Worm (Caenorhabditis elegans) whole organism, L3 larva: ENCODE results near the gene F13A2.1.

Experiments used
- elt-3 ChIP-seq, 3 experiments: fragments of 150-350 bp in 1 of 3; sonication (generic microtip) in 2 of 3; optimal IDR thresholded peaks; 2 replicates in 2 of 3; 4 replicates in 1 of 3; lab custom pipeline; 2014 to 2017; ENCODE audit warnings: missing biosample characterization in 3 of 3, missing genetic modification characterization in 3 of 3
- mml-1 ChIP-seq: fragments of 150-350 bp; sonication (generic microtip); optimal IDR thresholded peaks from 3 replicates; lab custom pipeline; 2014; ENCODE audit warnings: missing biosample characterization, missing genetic modification characterization
- nhr-76 ChIP-seq: fragments of 150-350 bp; sonication (generic microtip); optimal IDR thresholded peaks from 5 replicates; lab custom pipeline; 2014; ENCODE audit warnings: missing biosample characterization, missing genetic modification characterization
- unc-62 ChIP-seq: fragments of 150-350 bp; sonication (generic microtip); optimal IDR thresholded peaks from 4 replicates; lab custom pipeline; 2014; ENCODE audit warnings: missing biosample characterization, missing genetic modification reagents, missing genetic modification characterization
- ztf-11 ChIP-seq: fragments of 150-350 bp; optimal IDR thresholded peaks from 2 replicates; lab custom pipeline; 2014; ENCODE audit warnings: missing biosample characterization, missing genetic modification characterization

ce11 chrV:4339479-4339878, 42.7 kb downstream of the F13A2.1 start:
- TF ChIP-seq nhr-76 (tag; lab: Kevin White, UChicago) = no peak
- TF ChIP-seq ztf-11 (tag; lab: Kevin White, UChicago) = no peak
- TF ChIP-seq unc-62 = no peak
- no peak for TF ChIP-seq mml-1 (tag; lab: Kevin White, UChicago)
- TF ChIP-seq elt-3 (tag; optimal IDR thresholded peaks at IDR 0.05; lab: Kevin White, UChicago) = no peak
